Fruit fly (Drosophila melanogaster): ENCODE data around the gene Prosalpha2.

The Prosalpha2 gene

dm6 chr3R:12456370-12456940 lies 25.3 kb downstream of the Prosalpha2 start, which contains the start of gene trus (continued):
- TF ChIP-seq mirr (GFP tag; optimal IDR thresholded peaks at IDR 0.05) (no peak), Dll (GFP tag; IDR thresholded peaks at IDR 0.05; ENCODE audit: partially characterized antibody) (peak; percentile 92), Dref (GFP tag; IDR thresholded peaks at IDR 0.05) (peak; percentile 93), zen2 (GFP tag; IDR thresholded peaks at IDR 0.05; ENCODE audit: partially characterized antibody) (peak; percentile 85), CG42726 (GFP tag; IDR thresholded peaks at IDR 0.05; ENCODE audit: partially characterized antibody) (peak; percentile 46; the same call in 1 of the 2 replicates), Eip74EF (GFP tag; optimal IDR thresholded peaks at IDR 0.05) (no peak), E2f1 (GFP tag; IDR thresholded peaks at IDR 0.05) (no peak), maf-S (GFP tag; optimal IDR thresholded peaks at IDR 0.05) (no peak), nerfin-2 (GFP tag; IDR thresholded peaks at IDR 0.05; ENCODE audit: partially characterized antibody) (peak; percentile 69), CG4730 (GFP tag; IDR thresholded peaks at IDR 0.05) (no peak), CG17829 (tag; optimal IDR thresholded peaks at IDR 0.05) (peak; percentile 4), Oaz (GFP tag; IDR thresholded peaks at IDR 0.05) (no peak), Mad (GFP tag; optimal IDR thresholded peaks at IDR 0.05) (no peak), CG6683 (GFP tag; optimal IDR thresholded peaks at IDR 0.05) (no peak), gcm2 (GFP tag; optimal IDR thresholded peaks at IDR 0.05) (no peak), CG4854 (GFP tag; optimal IDR thresholded peaks at IDR 0.05) (no peak), CG9876 (GFP tag; optimal IDR thresholded peaks at IDR 0.05) (no peak), row (GFP tag; IDR thresholded peaks at IDR 0.05) (no peak; the same call in 2 of the 3 replicates), HLH4C (GFP tag; IDR thresholded peaks at IDR 0.05; ENCODE audit: partially characterized antibody) (peak; percentile 87), Awh (GFP tag; IDR thresholded peaks at IDR 0.05) (no peak), PHDP (tag; optimal IDR thresholded peaks at IDR 0.05) (no peak), dm (GFP tag; optimal IDR thresholded peaks at IDR 0.05) (peak; percentile 11), CG4424 (GFP tag; optimal IDR thresholded peaks at IDR 0.05) (no peak), pum (GFP tag; optimal IDR thresholded peaks at IDR 0.05) (no peak), chm (GFP tag; IDR thresholded peaks at IDR 0.05) (no peak), h (optimal IDR thresholded peaks at IDR 0.05) (no peak), trem (tag; optimal IDR thresholded peaks at IDR 0.05) (peak; percentile 39), CG13287 (GFP tag; IDR thresholded peaks at IDR 0.05; ENCODE audit: partially characterized antibody) (peak; percentile 95), gsb (GFP tag; IDR thresholded peaks at IDR 0.05) (no peak), CG15514 (GFP tag; optimal IDR thresholded peaks at IDR 0.05) (peak; percentile 46), HHEX (GFP tag; optimal IDR thresholded peaks at IDR 0.05) (no peak), CG32532 (GFP tag; IDR thresholded peaks at IDR 0.05) (no peak), tna (GFP tag; IDR thresholded peaks at IDR 0.05; ENCODE audit: partially characterized antibody) (peak; percentile 82), Hmx (GFP tag; optimal IDR thresholded peaks at IDR 0.05) (no peak), onecut (GFP tag; IDR thresholded peaks at IDR 0.05) (peak; percentile 90), CG8089 (GFP tag; optimal IDR thresholded peaks at IDR 0.05) (no peak), Asciz (GFP tag; optimal IDR thresholded peaks at IDR 0.05) (no peak), lbe (GFP tag; optimal IDR thresholded peaks at IDR 0.05) (no peak), Nf-YC (tag; optimal IDR thresholded peaks at IDR 0.05) (no peak), pnt (GFP tag; optimal IDR thresholded peaks at IDR 0.05) (no peak), CG2120 (GFP tag; optimal IDR thresholded peaks at IDR 0.05) (peak; percentile 4), hbn (GFP tag; IDR thresholded peaks at IDR 0.05; ENCODE audit: partially characterized antibody) (peak; percentile 91), CG14710 (tag; optimal IDR thresholded peaks at IDR 0.05) (peak; percentile 32), Nf-YA (GFP tag; IDR thresholded peaks at IDR 0.05) (no peak), CG8388 (GFP tag; optimal IDR thresholded peaks at IDR 0.05) (no peak), disco-r (GFP tag; optimal IDR thresholded peaks at IDR 0.05) (no peak), CG12659 (GFP tag; optimal IDR thresholded peaks at IDR 0.05) (peak; percentile 24), Dek (tag; optimal IDR thresholded peaks at IDR 0.05) (no peak), CG13775 (GFP tag; optimal IDR thresholded peaks at IDR 0.05) (no peak), caup (GFP tag; optimal IDR thresholded peaks at IDR 0.05; ENCODE audit: severe bottlenecking) (no peak)

Data from whole organism, embryonic.